Worm (Caenorhabditis elegans) whole organism, L3 larva: ENCODE data around the gene cpr-1.
A peak's percentile ranks its signal among the peaks of the same experiment; 100 is the strongest.

Experiments
- R02D3.7 ChIP-seq: fragments of 150-350 bp; optimal IDR thresholded peaks from 2 replicates; lab custom pipeline; 2014; ENCODE audit warnings: missing biosample characterization, missing genetic modification characterization
- aly-2 ChIP-seq: fragments of 150-350 bp; optimal IDR thresholded peaks from 2 replicates; lab custom pipeline; 2014; ENCODE audit warnings: missing biosample characterization, missing genetic modification characterization
- ama-1 ChIP-seq: fragments of 150-350 bp; optimal IDR thresholded peaks from 2 replicates; lab custom pipeline; 2018
- ceh-28 ChIP-seq: fragments of 150-350 bp; optimal IDR thresholded peaks from 2 replicates; lab custom pipeline; 2014; ENCODE audit warnings: missing biosample characterization, missing genetic modification reagents, missing genetic modification characterization
- ceh-9 ChIP-seq: sonication (generic microtip); optimal IDR thresholded peaks from 2 replicates; lab custom pipeline; 2018; ENCODE audit warnings: missing biosample characterization, missing genetic modification characterization
- daf-12 ChIP-seq: fragments of 150-350 bp; optimal IDR thresholded peaks from 2 replicates; lab custom pipeline; 2014; ENCODE audit warnings: missing biosample characterization, missing genetic modification reagents, missing genetic modification characterization
- egl-5 ChIP-seq: fragments of 150-350 bp; optimal IDR thresholded peaks from 2 replicates; lab custom pipeline; 2017; ENCODE audit warnings: missing biosample characterization, missing genetic modification reagents, missing genetic modification characterization, inconsistent platforms
- elt-1 ChIP-seq: fragments of 150-350 bp; optimal IDR thresholded peaks from 2 replicates; lab custom pipeline; 2014; ENCODE audit warnings: missing biosample characterization, missing genetic modification characterization
- elt-2 ChIP-seq: sonication (generic microtip); optimal IDR thresholded peaks from 2 replicates; lab custom pipeline; 2016; ENCODE audit warnings: missing genetic modification reagents, mild to moderate bottlenecking, missing genetic modification characterization, missing compliant biosample characterization
- eor-1 ChIP-seq, 2 experiments: fragments of 150-350 bp; optimal IDR thresholded peaks; 2 replicates each; lab custom pipeline; 2014 to 2018; ENCODE audit warnings: missing biosample characterization in 2 of 2, missing genetic modification characterization in 2 of 2
- fkh-10 ChIP-seq: sonication (generic microtip); optimal IDR thresholded peaks from 2 replicates; lab custom pipeline; 2017; ENCODE audit warnings: missing biosample characterization, missing genetic modification reagents, missing genetic modification characterization
- fos-1 ChIP-seq: fragments of 150-350 bp; optimal IDR thresholded peaks from 2 replicates; lab custom pipeline; 2014; ENCODE audit warnings: missing biosample characterization, missing genetic modification characterization
- hmg-11 ChIP-seq: sonication (generic microtip); optimal IDR thresholded peaks from 2 replicates; lab custom pipeline; 2016; ENCODE audit warnings: missing genetic modification characterization, missing compliant biosample characterization
- jun-1 ChIP-seq: fragments of 150-350 bp; optimal IDR thresholded peaks from 2 replicates; lab custom pipeline; 2014; ENCODE audit warnings: missing biosample characterization, missing genetic modification reagents, missing genetic modification characterization
- lin-15B ChIP-seq: fragments of 150-350 bp; optimal IDR thresholded peaks from 2 replicates; lab custom pipeline; 2014; ENCODE audit warnings: missing biosample characterization, missing genetic modification characterization
- lin-39 ChIP-seq: fragments of 150-350 bp; optimal IDR thresholded peaks from 2 replicates; lab custom pipeline; 2018; ENCODE audit warnings: missing biosample characterization, missing genetic modification reagents, missing genetic modification characterization
- lsy-12 ChIP-seq: sonication (generic microtip); optimal IDR thresholded peaks from 2 replicates; lab custom pipeline; 2016; ENCODE audit warnings: mild to moderate bottlenecking, missing genetic modification characterization, missing compliant biosample characterization
- mdl-1 ChIP-seq: fragments of 150-350 bp; optimal IDR thresholded peaks from 2 replicates; lab custom pipeline; 2014; ENCODE audit warnings: missing biosample characterization, missing genetic modification characterization
- mml-1 ChIP-seq: fragments of 150-350 bp; sonication (generic microtip); optimal IDR thresholded peaks from 3 replicates; lab custom pipeline; 2014; ENCODE audit warnings: missing biosample characterization, missing genetic modification characterization
- nfya-1 ChIP-seq: sonication (generic microtip); optimal IDR thresholded peaks from 2 replicates; lab custom pipeline; 2017; ENCODE audit warnings: missing genetic modification characterization, mild to moderate bottlenecking, missing compliant biosample characterization, antibody characterized with exemption, moderate library complexity; ENCODE audit not compliant: insufficient read depth
- nhr-11 ChIP-seq: fragments of 150-350 bp; optimal IDR thresholded peaks from 2 replicates; lab custom pipeline; 2014; ENCODE audit warnings: missing biosample characterization, missing genetic modification characterization
- nhr-23 ChIP-seq: fragments of 150-350 bp; optimal IDR thresholded peaks from 2 replicates; lab custom pipeline; 2014; ENCODE audit warnings: missing biosample characterization, missing genetic modification reagents, missing genetic modification characterization
- nhr-25 ChIP-seq: sonication (generic microtip); optimal IDR thresholded peaks from 2 replicates; lab custom pipeline; 2017; ENCODE audit warnings: missing biosample characterization, missing genetic modification characterization
- nhr-28 ChIP-seq: fragments of 150-350 bp; optimal IDR thresholded peaks from 2 replicates; lab custom pipeline; 2014; ENCODE audit warnings: missing biosample characterization, missing genetic modification characterization
- nhr-76 ChIP-seq: fragments of 150-350 bp; sonication (generic microtip); optimal IDR thresholded peaks from 5 replicates; lab custom pipeline; 2014; ENCODE audit warnings: missing biosample characterization, missing genetic modification characterization
- pha-4 ChIP-seq: fragments of 150-350 bp; optimal IDR thresholded peaks from 2 replicates; lab custom pipeline; 2014; ENCODE audit warnings: missing biosample characterization, missing genetic modification reagents, missing genetic modification characterization
- pqm-1 ChIP-seq: fragments of 150-350 bp; optimal IDR thresholded peaks from 2 replicates; lab custom pipeline; 2017; ENCODE audit warnings: missing biosample characterization, missing genetic modification characterization, inconsistent platforms
- skn-1 ChIP-seq: fragments of 150-350 bp; optimal IDR thresholded peaks from 2 replicates; lab custom pipeline; 2014; ENCODE audit warnings: missing biosample characterization, missing genetic modification characterization
- snpc-4 ChIP-seq: fragments of 150-350 bp; optimal IDR thresholded peaks from 2 replicates; lab custom pipeline; 2014; ENCODE audit warnings: missing biosample characterization, missing genetic modification characterization
- tbx-2 ChIP-seq: sonication (generic microtip); optimal IDR thresholded peaks from 2 replicates; lab custom pipeline; 2016; ENCODE audit warnings: mild to moderate bottlenecking, missing genetic modification characterization, missing compliant biosample characterization
- unc-39 ChIP-seq: sonication (generic microtip); optimal IDR thresholded peaks from 4 replicates; lab custom pipeline; 2017; ENCODE audit warnings: missing biosample characterization, missing genetic modification characterization
- unc-62 ChIP-seq: fragments of 150-350 bp; sonication (generic microtip); optimal IDR thresholded peaks from 4 replicates; lab custom pipeline; 2014; ENCODE audit warnings: missing biosample characterization, missing genetic modification reagents, missing genetic modification characterization

Gene cpr-1

DNA sequence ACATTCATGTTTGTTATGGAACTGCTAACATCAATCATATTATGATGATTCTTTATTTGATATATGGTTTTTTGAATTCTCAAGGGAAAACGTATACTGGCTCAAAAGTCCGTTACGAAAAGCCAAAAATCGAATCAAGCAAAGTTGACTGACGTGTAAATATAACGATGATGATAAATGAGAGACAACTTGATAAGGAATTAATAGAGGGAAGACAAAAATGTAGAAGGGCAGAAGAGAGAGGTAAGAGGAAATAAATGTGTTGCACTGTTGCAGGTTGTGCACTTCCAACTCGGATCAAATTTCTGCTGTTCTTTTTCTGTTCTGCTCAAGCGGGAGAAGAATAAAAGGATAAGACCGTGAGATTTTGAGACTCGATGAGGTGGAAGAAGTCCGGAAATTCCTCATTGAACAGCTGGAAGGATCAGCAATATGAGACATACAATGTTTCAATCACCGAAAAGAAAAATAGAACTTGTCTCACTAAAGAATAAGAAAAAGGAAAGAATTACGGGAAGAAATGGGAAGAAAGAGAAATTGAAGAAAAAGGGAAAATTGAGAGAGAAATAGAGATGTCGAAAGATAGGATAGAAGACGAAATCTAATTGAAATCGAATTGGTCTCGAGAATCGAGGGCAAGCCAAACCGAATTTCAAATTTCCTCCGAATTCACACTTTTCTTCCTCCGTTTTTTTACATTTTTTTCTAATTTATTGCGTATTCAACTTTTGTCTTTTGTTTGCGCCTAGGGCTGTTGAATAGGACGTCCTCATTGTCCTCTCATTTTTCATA is 10.9 kb downstream of the cpr-1 start:
- peak; percentile 20 for TF ChIP-seq nhr-23 (tag; lab: Kevin White, UChicago)
- no peak for TF ChIP-seq unc-62 (GFP tag; lab: Kevin White, UChicago)
- peak; percentile 37 for TF ChIP-seq pqm-1 (tag; lab: Kevin White, UChicago)
- peak; percentile 83 for TF ChIP-seq fkh-10 (GFP tag; lab: Kevin White, UChicago)
- TF ChIP-seq eor-1 (tag; optimal IDR thresholded peaks at IDR 0.05; lab: Kevin White, UChicago) = no peak
- no peak for TF ChIP-seq elt-1
- TF ChIP-seq elt-2 (tag; lab: Kevin White, UChicago) = peak; percentile 50

DNA sequence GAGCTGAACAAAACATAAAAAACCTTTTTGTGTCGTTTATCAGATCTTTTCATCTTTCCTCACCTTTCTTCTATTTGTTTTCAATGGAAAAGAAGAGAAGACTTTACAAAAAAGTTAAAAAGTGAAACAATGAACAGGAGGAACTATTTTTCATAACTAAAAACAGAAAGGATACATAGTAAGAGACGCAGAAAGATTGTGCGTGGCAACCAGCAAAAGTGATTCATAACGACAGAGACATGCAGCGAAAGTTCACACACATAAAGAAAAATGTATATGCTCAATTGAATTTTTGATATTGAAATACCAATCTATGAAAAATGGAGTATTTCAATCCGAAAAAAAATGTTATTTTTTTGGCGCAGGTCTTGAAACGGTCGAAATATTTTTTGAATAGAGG is 14.5 kb downstream of the cpr-1 start:
- no peak for TF ChIP-seq ceh-9 (tag; lab: Kevin White, UChicago)
- no peak for TF ChIP-seq tbx-2
- TF ChIP-seq lin-39 (tag; lab: Kevin White, UChicago) = no peak
- no peak for TF ChIP-seq mml-1 (tag; lab: Kevin White, UChicago)
- no peak for TF ChIP-seq nhr-76 (tag; lab: Kevin White, UChicago)
- no peak for TF ChIP-seq skn-1 (tag; lab: Kevin White, UChicago)
- TF ChIP-seq lsy-12 (tag; lab: Kevin White, UChicago) = no peak
- TF ChIP-seq jun-1 (tag; lab: Kevin White, UChicago) = no peak
- TF ChIP-seq nhr-28 (tag; lab: Kevin White, UChicago) = no peak
- TF ChIP-seq mdl-1 = no peak
- TF ChIP-seq, all 47 proteins: peak for 0

DNA sequence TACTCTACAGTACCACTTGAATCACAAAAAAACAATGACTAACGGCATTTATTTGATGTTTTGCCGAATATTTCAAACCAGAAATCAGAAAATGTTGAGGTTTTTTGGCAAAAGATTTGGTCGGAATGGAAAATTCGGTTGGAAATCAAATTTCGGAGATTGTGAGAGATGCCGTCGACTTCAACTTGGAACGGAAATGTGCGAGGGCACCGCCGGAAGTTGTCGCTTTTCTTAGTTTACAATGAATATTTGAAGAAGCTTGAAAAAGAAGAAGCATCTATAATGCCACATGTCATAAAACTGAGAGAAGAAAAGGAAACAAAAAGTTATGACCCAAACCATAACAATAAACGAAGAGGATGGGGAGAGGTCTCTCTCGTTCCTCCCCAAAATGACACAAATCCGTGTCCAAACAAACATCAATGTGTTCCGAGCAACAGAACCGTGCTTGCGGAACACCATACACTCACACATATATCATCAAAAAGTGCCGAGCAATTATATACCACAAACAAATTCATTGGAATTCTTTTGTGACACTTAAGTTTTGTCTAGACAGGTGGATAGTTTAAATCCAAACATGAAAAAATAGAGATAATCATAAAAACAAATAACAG is 15.3 kb downstream of the cpr-1 start:
- no peak for TF ChIP-seq elt-2 (tag; lab: Kevin White, UChicago)
- peak; percentile 7 for TF ChIP-seq ama-1 (lab: Kevin White, UChicago)
- TF ChIP-seq jun-1 (tag; lab: Kevin White, UChicago) = no peak
- TF ChIP-seq egl-5 (tag; lab: Kevin White, UChicago) = no peak
- no peak for TF ChIP-seq lin-39 (tag; lab: Kevin White, UChicago)
- TF ChIP-seq unc-39 (tag; lab: Kevin White, UChicago) = no peak
- no peak for TF ChIP-seq ceh-28
- TF ChIP-seq fkh-10 (GFP tag; lab: Kevin White, UChicago) = peak; percentile 91
- TF ChIP-seq elt-1 = no peak
- peak; percentile 16 for TF ChIP-seq pha-4 (tag; lab: Kevin White, UChicago)
- TF ChIP-seq fos-1 (tag; lab: Kevin White, UChicago) = no peak
- no peak for TF ChIP-seq pqm-1 (tag; lab: Kevin White, UChicago)

DNA sequence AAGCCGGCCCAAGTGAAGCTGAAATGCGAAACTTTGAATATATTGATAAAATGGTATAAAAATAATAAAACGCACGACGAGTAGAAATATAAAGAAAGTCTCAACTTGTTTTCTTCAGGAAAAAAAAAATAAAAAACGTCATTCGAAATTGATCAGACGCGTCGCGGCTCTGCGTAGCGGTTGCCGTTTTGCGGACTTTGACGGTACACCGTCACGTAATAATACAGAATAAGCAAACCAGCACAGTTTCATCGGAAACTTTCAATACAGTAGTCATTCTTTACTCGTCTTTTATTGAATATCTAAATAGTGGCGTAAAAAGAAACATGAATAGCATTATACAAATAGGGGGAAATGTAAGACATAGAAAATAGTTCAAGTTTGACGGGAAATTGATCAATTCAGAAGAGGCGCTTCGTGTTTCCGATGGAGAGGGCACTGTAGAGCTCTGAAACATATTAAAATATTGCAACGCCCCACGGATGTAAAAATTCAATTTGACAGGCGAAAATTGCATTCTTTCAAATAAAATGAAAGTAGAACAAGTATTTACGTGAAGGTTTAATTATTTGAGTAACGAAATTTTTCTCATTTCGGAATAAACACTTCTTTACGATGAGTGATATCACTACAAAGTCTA is 18.5 kb downstream of the cpr-1 start, which contains the start of the genes cyl-1 and C52E4.7:
Gene cyl-1 (minus strand): TSS at position 18 of the 640 bp plus-strand sequence.
Gene C52E4.7 (plus strand): TSS at position 590 of the 640 bp plus-strand sequence.
- TF ChIP-seq hmg-11 (tag; lab: Kevin White, UChicago) = peak; percentile 46
- peak; percentile 77 for TF ChIP-seq pha-4 (tag; lab: Kevin White, UChicago)
- TF ChIP-seq R02D3.7 (tag; lab: Kevin White, UChicago) = no peak
- TF ChIP-seq nfya-1 (tag; lab: Kevin White, UChicago) = peak; percentile 77
- TF ChIP-seq aly-2 (tag; lab: Kevin White, UChicago) = no peak
- TF ChIP-seq fos-1 (tag; lab: Kevin White, UChicago) = no peak
- peak; percentile 47 for TF ChIP-seq nhr-23 (tag; lab: Kevin White, UChicago)
- peak; percentile 67 for TF ChIP-seq lin-15B (tag; lab: Kevin White, UChicago)
- TF ChIP-seq snpc-4 (tag; lab: Kevin White, UChicago) = peak; percentile 73
- TF ChIP-seq elt-2 (tag; lab: Kevin White, UChicago) = peak; percentile 37
- TF ChIP-seq nhr-25 (tag; lab: Kevin White, UChicago) = no peak
- peak; percentile 36 for TF ChIP-seq pqm-1 (tag; lab: Kevin White, UChicago)

DNA sequence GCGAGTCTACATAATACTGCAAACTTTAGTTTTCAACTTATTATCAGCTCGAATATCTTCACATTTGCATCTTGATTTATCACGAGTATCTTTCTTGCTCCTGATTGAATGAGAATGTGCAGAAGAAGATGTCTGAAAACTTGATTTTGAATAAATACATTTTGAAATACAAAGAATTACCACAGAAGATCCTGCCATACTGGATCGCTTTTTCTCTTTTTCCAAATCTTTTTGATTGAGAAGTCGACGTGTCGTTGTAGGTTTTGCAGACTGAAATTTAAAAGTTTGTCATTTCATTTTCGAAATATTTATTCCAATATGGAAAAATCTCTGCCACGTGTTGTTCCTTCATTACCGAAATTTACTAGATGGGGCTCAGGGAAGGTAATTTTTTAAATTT is 20.5 kb downstream of the cpr-1 start, which contains the start of gene C52E4.12:
Gene C52E4.12 (plus strand): TSS at position 301 of the 400 bp plus-strand sequence.
- TF ChIP-seq daf-12 (tag; lab: Kevin White, UChicago) = no peak
- TF ChIP-seq nhr-11 (tag; lab: Kevin White, UChicago) = no peak
- TF ChIP-seq lin-39 (tag; lab: Kevin White, UChicago) = no peak
- TF ChIP-seq aly-2 (tag; lab: Kevin White, UChicago) = no peak
- no peak for TF ChIP-seq ama-1 (lab: Kevin White, UChicago)
- TF ChIP-seq mml-1 (tag; lab: Kevin White, UChicago) = no peak
- no peak for TF ChIP-seq eor-1 (tag; optimal IDR thresholded peaks at IDR 0.05; lab: Kevin White, UChicago)
